Worm (Caenorhabditis elegans): ENCODE results near the gene T28C6.5.

The T28C6.5 gene

ce11 chrIV:8821147-8821546 is at the start of gene T28C6.5:
T28C6.5 (plus strand) TSS chrIV:8821447.
- TF ChIP-seq drap-1 (GFP tag; optimal IDR thresholded peaks at IDR 0.05) (no peak), M03D4.4 (tag; optimal IDR thresholded peaks at IDR 0.05) (no peak), nhr-237 (tag; optimal IDR thresholded peaks at IDR 0.05) (no peak), mls-2 (tag; optimal IDR thresholded peaks at IDR 0.05) (no peak), unc-39 (tag; optimal IDR thresholded peaks at IDR 0.05) (no peak)

- TF ChIP-seq lin-13 (tag; optimal IDR thresholded peaks at IDR 0.05) (no peak), tbx-8 (GFP tag; optimal IDR thresholded peaks at IDR 0.05) (no peak), mab-5 (tag; optimal IDR thresholded peaks at IDR 0.05) (no peak), nhr-12 (tag; optimal IDR thresholded peaks at IDR 0.05) (no peak), blmp-1 (tag; optimal IDR thresholded peaks at IDR 0.05) (no peak), lin-32 (GFP tag; optimal IDR thresholded peaks at IDR 0.05) (no peak), flh-1 (GFP tag; optimal IDR thresholded peaks at IDR 0.05) (no peak), unc-62 (GFP tag; optimal IDR thresholded peaks at IDR 0.05) (no peak), bed-3 (GFP tag; optimal IDR thresholded peaks at IDR 0.05) (no peak), hlh-1 (tag; optimal IDR thresholded peaks at IDR 0.05) (no peak)
Measured at ce11 chrIV:8772800-8773256, 48.4 kb upstream of the T28C6.5 start, which contains the start of gene F20C5.6. F20C5.6 (minus strand) TSS chrIV:8773206.

ce11 chrIV:8778045-8778444 is 43.2 kb upstream of the T28C6.5 start, which contains the start of gene C33D9.6:
C33D9.6 (minus strand) TSS chrIV:8778145.
- no peak for TF ChIP-seq blmp-1 (tag; optimal IDR thresholded peaks at IDR 0.05)

ce11 chrIV:8782172-8782571 is 39.1 kb upstream of the T28C6.5 start:
- peak; percentile 31 for TF ChIP-seq ceh-43 (GFP tag; optimal IDR thresholded peaks at IDR 0.05)
- peak; percentile 21 for TF ChIP-seq tbx-8 (GFP tag; optimal IDR thresholded peaks at IDR 0.05)
- no peak for TF ChIP-seq nhr-28 (tag; optimal IDR thresholded peaks at IDR 0.05)
- TF ChIP-seq ces-1 (GFP tag; optimal IDR thresholded peaks at IDR 0.05) = peak; percentile 53
- no peak for TF ChIP-seq mab-5 (tag; optimal IDR thresholded peaks at IDR 0.05)
- no peak for TF ChIP-seq flh-1 (GFP tag; optimal IDR thresholded peaks at IDR 0.05)
- TF ChIP-seq unc-39 (tag; optimal IDR thresholded peaks at IDR 0.05) = no peak
- no peak for TF ChIP-seq nhr-76 (tag; optimal IDR thresholded peaks at IDR 0.05)
- peak; percentile 84 for TF ChIP-seq unc-62 (GFP tag; optimal IDR thresholded peaks at IDR 0.05)
- no peak for TF ChIP-seq blmp-1 (tag; optimal IDR thresholded peaks at IDR 0.05)
- no peak for TF ChIP-seq ceh-39 (tag; optimal IDR thresholded peaks at IDR 0.05)
- peak; percentile 75 for TF ChIP-seq lin-13 (tag; optimal IDR thresholded peaks at IDR 0.05)
- peak; percentile 75 for TF ChIP-seq drap-1 (GFP tag; optimal IDR thresholded peaks at IDR 0.05)
- peak; percentile 84 for TF ChIP-seq mep-1 (tag; optimal IDR thresholded peaks at IDR 0.05)
- peak; percentile 74 for TF ChIP-seq ztf-11 (tag; optimal IDR thresholded peaks at IDR 0.05)
- TF ChIP-seq nhr-2 (tag; optimal IDR thresholded peaks at IDR 0.05) = peak; percentile 26
- peak; percentile 78 for TF ChIP-seq sptf-1 (tag; optimal IDR thresholded peaks at IDR 0.05)
- peak; percentile 69 for TF ChIP-seq lsy-2 (tag; optimal IDR thresholded peaks at IDR 0.05)
- TF ChIP-seq ham-2 (GFP tag; optimal IDR thresholded peaks at IDR 0.05) = peak; percentile 98
- TF ChIP-seq elt-1 (tag; optimal IDR thresholded peaks at IDR 0.05; ENCODE audit: borderline replicate concordance, insufficient read depth) = peak; percentile 45
- peak; percentile 95 for TF ChIP-seq unc-120 (tag; optimal IDR thresholded peaks at IDR 0.05; ENCODE audit: poor library complexity, severe bottlenecking)
- TF ChIP-seq hlh-1 (tag; optimal IDR thresholded peaks at IDR 0.05) = peak; percentile 93
- TF ChIP-seq sem-2 (GFP tag; optimal IDR thresholded peaks at IDR 0.05) = no peak
- TF ChIP-seq zip-8 (tag; optimal IDR thresholded peaks at IDR 0.05) = no peak
- TF ChIP-seq M03D4.4 (tag; optimal IDR thresholded peaks at IDR 0.05) = peak; percentile 54
- peak; percentile 56 for TF ChIP-seq nhr-237 (tag; optimal IDR thresholded peaks at IDR 0.05)
- TF ChIP-seq cnd-1 (tag; optimal IDR thresholded peaks at IDR 0.05) = peak; percentile 83
- TF ChIP-seq snpc-4 (tag; optimal IDR thresholded peaks at IDR 0.05) = no peak
- no peak for TF ChIP-seq nhr-12 (tag; optimal IDR thresholded peaks at IDR 0.05)
- peak; percentile 74 for TF ChIP-seq lin-32 (GFP tag; optimal IDR thresholded peaks at IDR 0.05)
- peak; percentile 74 for TF ChIP-seq mls-2 (tag; optimal IDR thresholded peaks at IDR 0.05)
- TF ChIP-seq ceh-83 (GFP tag; optimal IDR thresholded peaks at IDR 0.05) = peak; percentile 52
- peak; percentile 14 for TF ChIP-seq bed-3 (GFP tag; optimal IDR thresholded peaks at IDR 0.05)
- TF ChIP-seq elt-3 (tag; optimal IDR thresholded peaks at IDR 0.05) = peak; percentile 5
- TF ChIP-seq pha-4 (tag; optimal IDR thresholded peaks at IDR 0.05) = peak; percentile 77

Data from whole organism, mixed stage, embryonic.